Worm (Caenorhabditis elegans) whole organism, L4 larva: ENCODE results near the gene ZK228.10.
A peak's percentile ranks its signal among the peaks of the same experiment; 100 is the strongest.

Source experiments
- D1046.2 ChIP-seq: fragments of 200-800 bp; sonication (Bioruptor generic); IDR thresholded peaks from 2 replicates; pipeline ENCODE4 v1.3.6; 2022; ENCODE audit warnings: missing genetic modification characterization, missing compliant biosample characterization
- F44E2.7 ChIP-seq: fragments of 200-800 bp; sonication (Bioruptor generic); IDR thresholded peaks from 2 replicates; pipeline ENCODE4 v2.1.2; 2022; ENCODE audit warnings: missing genetic modification characterization, missing compliant biosample characterization
- F49E8.2 ChIP-seq: sonication (generic microtip); optimal IDR thresholded peaks from 2 replicates; lab custom pipeline; 2016; ENCODE audit warnings: missing compliant biosample characterization, mild to moderate bottlenecking, missing genetic modification characterization, borderline replicate concordance
- R02D3.7 ChIP-seq: fragments of 150-350 bp; sonication (generic microtip); optimal IDR thresholded peaks from 3 replicates; lab custom pipeline; 2014; ENCODE audit warnings: missing biosample characterization, missing genetic modification characterization
- T20F7.1 ChIP-seq: fragments of 200-800 bp; sonication (Bioruptor generic); optimal IDR thresholded peaks from 2 replicates; lab custom pipeline; 2018; ENCODE audit warnings: mild to moderate bottlenecking, missing genetic modification characterization, missing compliant biosample characterization
- Y105C5A.15 ChIP-seq: fragments of 200-800 bp; sonication (Bioruptor generic); IDR thresholded peaks from 2 replicates; pipeline ENCODE4 v1.3.6; 2022; ENCODE audit warnings: missing genetic modification characterization, missing compliant biosample characterization
- Y48G9A.11 ChIP-seq: fragments of 200-800 bp; sonication (Bioruptor generic); IDR thresholded peaks from 2 replicates; pipeline ENCODE4 v1.3.6; 2022; ENCODE audit warnings: missing genetic modification reagents, missing genetic modification characterization, missing compliant biosample characterization
- Y5F2A.4 ChIP-seq: fragments of 200-800 bp; sonication (Bioruptor generic); optimal IDR thresholded peaks from 2 replicates; lab custom pipeline; 2018; ENCODE audit warnings: mild to moderate bottlenecking, missing genetic modification characterization, missing compliant biosample characterization
- ZK337.2 ChIP-seq: fragments of 200-800 bp; sonication (Bioruptor generic); IDR thresholded peaks from 2 replicates; pipeline ENCODE4 v1.3.6; 2022; ENCODE audit warnings: missing genetic modification reagents, missing genetic modification characterization, missing compliant biosample characterization
- ZK546.5 ChIP-seq, 2 experiments: sonication (generic microtip); optimal IDR thresholded peaks; 2 replicates each; lab custom pipeline; 2017; ENCODE audit warnings: missing biosample characterization in 2 of 2, missing genetic modification characterization in 2 of 2
- aly-2 ChIP-seq: sonication (generic microtip); optimal IDR thresholded peaks from 2 replicates; lab custom pipeline; 2018; ENCODE audit warnings: missing biosample characterization, missing genetic modification characterization
- arid-1 ChIP-seq: fragments of 200-800 bp; sonication (Bioruptor generic); conservative IDR thresholded peaks from 2 replicates; pipeline ENCODE4 v1.3.6; 2022; ENCODE audit warnings: missing genetic modification reagents, missing genetic modification characterization, missing compliant biosample characterization
- ceh-20 ChIP-seq: fragments of 200-800 bp; sonication (Bioruptor generic); IDR thresholded peaks from 2 replicates; pipeline ENCODE4 v1.3.6; 2022; ENCODE audit warnings: missing genetic modification reagents, missing genetic modification characterization, missing compliant biosample characterization
- ceh-28 ChIP-seq: fragments of 150-350 bp; optimal IDR thresholded peaks from 2 replicates; lab custom pipeline; 2014; ENCODE audit warnings: missing biosample characterization, missing genetic modification reagents, missing genetic modification characterization
- ceh-32 ChIP-seq: sonication (generic microtip); optimal IDR thresholded peaks from 2 replicates; lab custom pipeline; 2016; ENCODE audit warnings: mild to moderate bottlenecking, missing genetic modification characterization, missing compliant biosample characterization; ENCODE audit not compliant: poor library complexity
- ceh-82 ChIP-seq: sonication (generic microtip); optimal IDR thresholded peaks from 2 replicates; lab custom pipeline; 2017; ENCODE audit warnings: missing biosample characterization, missing genetic modification characterization
- ctbp-1 ChIP-seq: fragments of 200-800 bp; sonication (Bioruptor generic); IDR thresholded peaks from 2 replicates; pipeline ENCODE4 v1.3.6; 2022; ENCODE audit warnings: missing genetic modification reagents, missing genetic modification characterization, missing compliant biosample characterization
- daf-16 ChIP-seq, 3 experiments: sonication (generic microtip); optimal IDR thresholded peaks; 2 replicates each; lab custom pipeline; 2016 to 2017; ENCODE audit warnings: missing genetic modification characterization in 3 of 3, missing genetic modification reagents in 3 of 3, mild to moderate bottlenecking in 2 of 3, missing compliant biosample characterization in 2 of 3, missing biosample characterization in 1 of 3, moderate library complexity in 1 of 3
- daf-8 ChIP-seq: fragments of 200-800 bp; sonication (Bioruptor generic); IDR thresholded peaks from 2 replicates; pipeline ENCODE4 v1.3.6; 2022; ENCODE audit warnings: missing genetic modification characterization, missing compliant biosample characterization
- dmd-6 ChIP-seq: fragments of 200-800 bp; sonication (Bioruptor generic); IDR thresholded peaks from 2 replicates; pipeline ENCODE4 v1.3.6; 2022; ENCODE audit warnings: missing genetic modification reagents, missing genetic modification characterization, missing compliant biosample characterization
- dmd-8 ChIP-seq: fragments of 200-800 bp; sonication (Bioruptor generic); IDR thresholded peaks from 2 replicates; pipeline ENCODE4 v1.3.6; 2022; ENCODE audit warnings: missing genetic modification characterization, missing compliant biosample characterization
- dmd-9 ChIP-seq: fragments of 200-800 bp; sonication (Bioruptor generic); IDR thresholded peaks from 2 replicates; pipeline ENCODE4 v1.3.6; 2022; ENCODE audit warnings: missing genetic modification reagents, missing genetic modification characterization, missing compliant biosample characterization
- dpl-1 ChIP-seq: fragments of 150-350 bp; optimal IDR thresholded peaks from 2 replicates; lab custom pipeline; 2014; ENCODE audit warnings: missing biosample characterization, missing genetic modification reagents, missing genetic modification characterization
- egl-27 ChIP-seq: sonication (generic microtip); optimal IDR thresholded peaks from 3 replicates; lab custom pipeline; 2017; ENCODE audit warnings: missing biosample characterization, missing genetic modification reagents, missing genetic modification characterization
- fkh-10 ChIP-seq: fragments of 150-350 bp; optimal IDR thresholded peaks from 2 replicates; lab custom pipeline; 2014; ENCODE audit warnings: missing biosample characterization, missing genetic modification reagents, missing genetic modification characterization
- fos-1 ChIP-seq: fragments of 150-350 bp; optimal IDR thresholded peaks from 2 replicates; lab custom pipeline; 2014; ENCODE audit warnings: missing biosample characterization, missing genetic modification characterization
- jun-1 ChIP-seq: fragments of 150-350 bp; optimal IDR thresholded peaks from 2 replicates; lab custom pipeline; 2014; ENCODE audit warnings: missing biosample characterization, missing genetic modification reagents, missing genetic modification characterization
- lin-13 ChIP-seq: fragments of 150-350 bp; optimal IDR thresholded peaks from 2 replicates; lab custom pipeline; 2014; ENCODE audit warnings: missing biosample characterization, missing genetic modification reagents, missing genetic modification characterization
- lin-15B ChIP-seq: fragments of 150-350 bp; sonication (generic microtip); optimal IDR thresholded peaks from 3 replicates; lab custom pipeline; 2014; ENCODE audit warnings: missing biosample characterization, missing genetic modification characterization
- lin-38 ChIP-seq: fragments of 200-800 bp; sonication (Bioruptor generic); IDR thresholded peaks from 2 replicates; pipeline ENCODE4 v1.3.6; 2022; ENCODE audit warnings: missing genetic modification reagents, missing genetic modification characterization, missing compliant biosample characterization
- lir-3 ChIP-seq: sonication (generic microtip); optimal IDR thresholded peaks from 2 replicates; lab custom pipeline; 2016; ENCODE audit warnings: mild to moderate bottlenecking, missing genetic modification characterization, missing compliant biosample characterization
- mdt-29 ChIP-seq: fragments of 200-800 bp; sonication (Bioruptor generic); IDR thresholded peaks from 2 replicates; pipeline ENCODE4 v1.3.6; 2022; ENCODE audit warnings: missing genetic modification reagents, missing genetic modification characterization, missing compliant biosample characterization
- mxl-3 ChIP-seq: fragments of 200-800 bp; sonication (Bioruptor generic); optimal IDR thresholded peaks from 2 replicates; lab custom pipeline; 2018; ENCODE audit warnings: mild to moderate bottlenecking, missing genetic modification characterization, missing compliant biosample characterization
- nhr-10 ChIP-seq: fragments of 150-350 bp; optimal IDR thresholded peaks from 2 replicates; lab custom pipeline; 2014; ENCODE audit warnings: missing biosample characterization, missing genetic modification characterization
- nhr-11 ChIP-seq: fragments of 150-350 bp; optimal IDR thresholded peaks from 2 replicates; lab custom pipeline; 2014; ENCODE audit warnings: missing biosample characterization, missing genetic modification characterization
- nhr-237 ChIP-seq: sonication (generic microtip); optimal IDR thresholded peaks from 2 replicates; lab custom pipeline; 2017; ENCODE audit warnings: missing biosample characterization, missing genetic modification characterization
- nhr-25 ChIP-seq: sonication (generic microtip); optimal IDR thresholded peaks from 2 replicates; lab custom pipeline; 2017; ENCODE audit warnings: missing genetic modification characterization, mild to moderate bottlenecking, missing compliant biosample characterization, antibody characterized with exemption, moderate library complexity, borderline replicate concordance; ENCODE audit not compliant: insufficient read depth
- nhr-28 ChIP-seq: fragments of 150-350 bp; optimal IDR thresholded peaks from 2 replicates; lab custom pipeline; 2014; ENCODE audit warnings: missing biosample characterization, missing genetic modification characterization
- nhr-42 ChIP-seq: fragments of 200-800 bp; sonication (Bioruptor generic); IDR thresholded peaks from 2 replicates; pipeline ENCODE4 v1.3.6; 2022; ENCODE audit warnings: missing genetic modification characterization, missing compliant biosample characterization
- nhr-76 ChIP-seq: fragments of 150-350 bp; optimal IDR thresholded peaks from 2 replicates; lab custom pipeline; 2014; ENCODE audit warnings: missing biosample characterization, missing genetic modification characterization
- nhr-77 ChIP-seq: fragments of 150-350 bp; optimal IDR thresholded peaks from 2 replicates; lab custom pipeline; 2014; ENCODE audit warnings: missing biosample characterization, missing genetic modification characterization
- pha-4 ChIP-seq, 2 experiments: fragments of 150-350 bp in 1 of 2; fragments of 200-800 bp in 1 of 2; sonication (Bioruptor generic) in 1 of 2; IDR thresholded peaks in 1 of 2; optimal IDR thresholded peaks in 1 of 2; 2 replicates each; pipeline versions ENCODE4 v1.3.6 to Lab custom; 2014 to 2022; ENCODE audit warnings: missing genetic modification characterization in 2 of 2, missing genetic modification reagents in 2 of 2, missing biosample characterization in 1 of 2, missing compliant biosample characterization in 1 of 2
- php-3 ChIP-seq: fragments of 200-800 bp; sonication (Bioruptor generic); IDR thresholded peaks from 2 replicates; pipeline ENCODE4 v1.3.6; 2022; ENCODE audit warnings: missing genetic modification reagents, missing genetic modification characterization, missing compliant biosample characterization
- set-16 ChIP-seq: fragments of 200-800 bp; sonication (Bioruptor generic); IDR thresholded peaks from 2 replicates; pipeline ENCODE4 v1.3.6; 2022; ENCODE audit warnings: missing genetic modification reagents, missing genetic modification characterization, missing compliant biosample characterization
- snpc-1.2 ChIP-seq: fragments of 200-800 bp; sonication (Bioruptor generic); IDR thresholded peaks from 2 replicates; pipeline ENCODE4 v1.3.6; 2022; ENCODE audit warnings: missing genetic modification reagents, missing genetic modification characterization, missing compliant biosample characterization
- spr-1 ChIP-seq: sonication (generic microtip); optimal IDR thresholded peaks from 2 replicates; lab custom pipeline; 2016; ENCODE audit warnings: mild to moderate bottlenecking, missing genetic modification characterization, missing compliant biosample characterization
- tag-97 ChIP-seq: fragments of 200-800 bp; sonication (Bioruptor generic); IDR thresholded peaks from 2 replicates; pipeline ENCODE4 v1.3.6; 2022; ENCODE audit warnings: missing genetic modification characterization, missing compliant biosample characterization
- unc-39 ChIP-seq: sonication (generic microtip); optimal IDR thresholded peaks from 2 replicates; lab custom pipeline; 2017; ENCODE audit warnings: missing biosample characterization, missing genetic modification characterization
- unc-62 ChIP-seq, 3 experiments: fragments of 150-350 bp in 1 of 3; sonication (generic microtip); optimal IDR thresholded peaks in 2 of 3; peaks in 1 of 3; 1 replicate in 1 of 3; 2 replicates in 2 of 3; lab custom pipeline; 2014 to 2017; ENCODE audit warnings: missing biosample characterization in 3 of 3, missing genetic modification characterization in 3 of 3, missing genetic modification reagents in 3 of 3, missing genotype in 1 of 3
- vab-7 ChIP-seq: fragments of 200-800 bp; sonication (Bioruptor generic); IDR thresholded peaks from 2 replicates; pipeline ENCODE4 v1.3.6; 2022; ENCODE audit warnings: missing genetic modification reagents, missing genetic modification characterization, missing compliant biosample characterization
- zip-2 ChIP-seq: fragments of 150-350 bp; optimal IDR thresholded peaks from 2 replicates; lab custom pipeline; 2014; ENCODE audit warnings: missing biosample characterization, missing genetic modification characterization

The ZK228.10 gene

ce11 chrV:18461200-18461728 is 4.6 kb downstream of the ZK228.10 start, which contains the start of gene ZK228.3 (continued):
- TF ChIP-seq pha-4 (GFP tag; IDR thresholded peaks at IDR 0.05; lab: Robert Waterston, UW) (no peak), pha-4 (tag; optimal IDR thresholded peaks at IDR 0.05; lab: Kevin White, UChicago) (no peak), R02D3.7 (tag; lab: Kevin White, UChicago) (no peak), dpl-1 (no peak), nhr-10 (tag; lab: Kevin White, UChicago) (no peak), Y5F2A.4 (no peak), nhr-237 (no peak), nhr-76 (tag; lab: Kevin White, UChicago) (no peak), ceh-82 (no peak), dmd-6 (GFP tag; lab: Robert Waterston, UW) (peak; percentile 90), lin-15B (no peak), ZK546.5 (tag; optimal IDR thresholded peaks at IDR 0.05; lab: Kevin White, UChicago) (no peak), nhr-28 (peak; percentile 91), arid-1 (GFP tag; lab: Robert Waterston, UW) (no peak), daf-8 (no peak), egl-27 (tag; lab: Kevin White, UChicago) (no peak), F49E8.2 (tag; lab: Kevin White, UChicago) (no peak), ceh-32 (tag; lab: Kevin White, UChicago) (no peak), fos-1 (tag; lab: Kevin White, UChicago) (no peak), daf-16 (GFP tag; optimal IDR thresholded peaks at IDR 0.05; lab: Kevin White, UChicago) (no peak), daf-16 (tag; optimal IDR thresholded peaks at IDR 0.05; lab: Kevin White, UChicago) (peak; percentile 55), nhr-11 (tag; lab: Kevin White, UChicago) (no peak), nhr-77 (tag; lab: Kevin White, UChicago) (peak; percentile 76), fkh-10 (no peak), lir-3 (tag; lab: Kevin White, UChicago) (no peak), tag-97 (GFP tag; lab: Robert Waterston, UW) (no peak), unc-39 (tag; lab: Kevin White, UChicago) (no peak), mxl-3 (GFP tag; lab: Kevin White, UChicago) (no peak), nhr-25 (tag; lab: Kevin White, UChicago) (no peak), aly-2 (tag; lab: Kevin White, UChicago) (no peak), php-3 (peak; percentile 35; the same call in 1 of the 2 replicates), ceh-20 (GFP tag; lab: Robert Waterston, UW) (no peak), unc-62 (GFP tag; optimal IDR thresholded peaks at IDR 0.05 in 1 of 2; lab: Kevin White, UChicago) (no peak), unc-62 (tag; optimal IDR thresholded peaks at IDR 0.05; lab: Kevin White, UChicago) (no peak), lin-38 (GFP tag; lab: Robert Waterston, UW) (no peak), dmd-8 (GFP tag; lab: Robert Waterston, UW) (no peak), vab-7 (GFP tag; lab: Robert Waterston, UW) (no peak), snpc-1.2 (GFP tag; lab: Robert Waterston, UW) (no peak), Y105C5A.15 (GFP tag; lab: Robert Waterston, UW) (no peak), lin-13 (GFP tag; lab: Kevin White, UChicago) (no peak), T20F7.1 (no peak), set-16 (GFP tag; lab: Robert Waterston, UW) (no peak), dmd-9 (GFP tag; lab: Robert Waterston, UW) (no peak), jun-1 (tag; lab: Kevin White, UChicago) (no peak), nhr-42 (GFP tag; lab: Robert Waterston, UW) (no peak), D1046.2 (GFP tag; lab: Robert Waterston, UW) (no peak), ZK337.2 (GFP tag; lab: Robert Waterston, UW) (no peak), mdt-29 (GFP tag; lab: Robert Waterston, UW) (no peak), ctbp-1 (GFP tag; lab: Robert Waterston, UW) (no peak), ceh-28 (tag; lab: Kevin White, UChicago) (no peak), Y48G9A.11 (GFP tag; lab: Robert Waterston, UW) (no peak), spr-1 (no peak), F44E2.7 (no peak), zip-2 (tag; lab: Kevin White, UChicago) (no peak)
